Fruit fly (Drosophila melanogaster) whole organism, pupa: Measurements from ENCODE around the gene Tango10.
"Not testable (repeated sequence)": the region's sequence is repeated elsewhere in the genome, so short reads cannot be mapped to it uniquely, and the experiment has no call there.

Experiments
- CG10348 ChIP-seq: fragments of 200-800 bp; sonication (Bioruptor generic); IDR thresholded peaks from 2 replicates; pipeline ENCODE4 v1.3.6; 2022; ENCODE audit warnings: missing biosample characterization, missing genetic modification characterization
- CG12605 ChIP-seq: fragments of 200-800 bp; sonication (Bioruptor generic); IDR thresholded peaks from 2 replicates; pipeline ENCODE4 v1.3.6; 2022; ENCODE audit warnings: missing biosample characterization, missing genetic modification characterization
- CG13204 ChIP-seq: fragments of 200-800 bp; sonication (Bioruptor generic); optimal IDR thresholded peaks from 2 replicates; lab custom pipeline; 2018; ENCODE audit warnings: missing biosample characterization, mild to moderate bottlenecking, missing genetic modification characterization, moderate library complexity
- CG14655 ChIP-seq: fragments of 200-800 bp; sonication (Bioruptor generic); optimal IDR thresholded peaks from 3 replicates; lab custom pipeline; 2017; ENCODE audit warnings: mild to moderate bottlenecking, missing biosample characterization, missing genetic modification reagents, missing genetic modification characterization
- CG15710 ChIP-seq: fragments of 200-800 bp; sonication (Bioruptor generic); optimal IDR thresholded peaks from 2 replicates; lab custom pipeline; 2018; ENCODE audit warnings: missing biosample characterization, mild to moderate bottlenecking, missing genetic modification characterization, moderate library complexity
- CG17806 ChIP-seq: fragments of 200-800 bp; sonication (Bioruptor generic); optimal IDR thresholded peaks from 2 replicates; lab custom pipeline; 2018; ENCODE audit warnings: missing biosample characterization, mild to moderate bottlenecking, missing genetic modification characterization, moderate library complexity
- CG32121 ChIP-seq: fragments of 200-800 bp; sonication (Bioruptor generic); IDR thresholded peaks from 2 replicates; pipeline ENCODE4 v1.3.6; 2022; ENCODE audit warnings: missing biosample characterization, missing genetic modification characterization
- CG34367 ChIP-seq: fragments of 200-800 bp; sonication (Bioruptor generic); optimal IDR thresholded peaks from 2 replicates; lab custom pipeline; 2018; ENCODE audit warnings: missing biosample characterization, mild to moderate bottlenecking, missing genetic modification characterization
- CG4496 ChIP-seq: fragments of 200-800 bp; sonication (Bioruptor generic); IDR thresholded peaks from 3 replicates; pipeline ENCODE4 v1.3.6; 2022; ENCODE audit warnings: missing biosample characterization, missing genetic modification characterization
- CG8159 ChIP-seq: fragments of 200-800 bp; sonication (Bioruptor generic); optimal IDR thresholded peaks from 3 replicates; lab custom pipeline; 2018; ENCODE audit warnings: missing biosample characterization, mild to moderate bottlenecking, missing genetic modification characterization, moderate library complexity
- CG8301 ChIP-seq: fragments of 200-800 bp; sonication (Bioruptor generic); optimal IDR thresholded peaks from 2 replicates; lab custom pipeline; 2018; ENCODE audit warnings: missing biosample characterization, mild to moderate bottlenecking, missing genetic modification characterization
- CG9948 ChIP-seq: fragments of 200-800 bp; sonication (Bioruptor generic); optimal IDR thresholded peaks from 2 replicates; lab custom pipeline; 2018; ENCODE audit warnings: missing biosample characterization, mild to moderate bottlenecking, missing genetic modification characterization, moderate library complexity
- D1 ChIP-seq: fragments of 200-800 bp; sonication (Bioruptor generic); optimal IDR thresholded peaks from 2 replicates; lab custom pipeline; 2018; ENCODE audit warnings: missing biosample characterization, mild to moderate bottlenecking, missing genetic modification characterization, moderate library complexity
- EcR ChIP-seq: fragments of 200-800 bp; sonication (Bioruptor generic); optimal IDR thresholded peaks from 3 replicates; lab custom pipeline; 2019; ENCODE audit warnings: missing biosample characterization, missing genetic modification characterization, mild to moderate bottlenecking, moderate library complexity, missing genetic modification reagents
- Ets98B ChIP-seq: fragments of 200-800 bp; sonication (Bioruptor generic); IDR thresholded peaks from 2 replicates; pipeline ENCODE4 v1.3.6; 2022; ENCODE audit warnings: missing biosample characterization, missing genetic modification characterization
- Pif1A ChIP-seq: fragments of 200-800 bp; sonication (Bioruptor generic); optimal IDR thresholded peaks from 3 replicates; lab custom pipeline; 2016; ENCODE audit warnings: missing biosample characterization, missing genetic modification characterization
- Pif1B ChIP-seq: fragments of 200-800 bp; sonication (Bioruptor generic); optimal IDR thresholded peaks from 3 replicates; lab custom pipeline; 2016; ENCODE audit warnings: missing biosample characterization, missing genetic modification characterization
- Snoo ChIP-seq: fragments of 200-800 bp; sonication (Bioruptor generic); optimal IDR thresholded peaks from 3 replicates; lab custom pipeline; 2017; ENCODE audit warnings: missing biosample characterization, mild to moderate bottlenecking, missing genetic modification characterization, inconsistent platforms
- fd96Ca ChIP-seq: fragments of 200-800 bp; sonication (Bioruptor generic); IDR thresholded peaks from 3 replicates; pipeline ENCODE4 v1.3.6; 2022; ENCODE audit warnings: missing biosample characterization, missing genetic modification characterization
- gl ChIP-seq: fragments of 200-800 bp; sonication (Bioruptor generic); optimal IDR thresholded peaks from 2 replicates; lab custom pipeline; 2018; ENCODE audit warnings: missing biosample characterization, mild to moderate bottlenecking, missing genetic modification characterization
- rn ChIP-seq: fragments of 200-800 bp; sonication (Bioruptor generic); IDR thresholded peaks from 2 replicates; pipeline ENCODE4 v1.3.6; 2022; ENCODE audit warnings: missing biosample characterization, missing genetic modification characterization

Tango10 gene

DNA sequence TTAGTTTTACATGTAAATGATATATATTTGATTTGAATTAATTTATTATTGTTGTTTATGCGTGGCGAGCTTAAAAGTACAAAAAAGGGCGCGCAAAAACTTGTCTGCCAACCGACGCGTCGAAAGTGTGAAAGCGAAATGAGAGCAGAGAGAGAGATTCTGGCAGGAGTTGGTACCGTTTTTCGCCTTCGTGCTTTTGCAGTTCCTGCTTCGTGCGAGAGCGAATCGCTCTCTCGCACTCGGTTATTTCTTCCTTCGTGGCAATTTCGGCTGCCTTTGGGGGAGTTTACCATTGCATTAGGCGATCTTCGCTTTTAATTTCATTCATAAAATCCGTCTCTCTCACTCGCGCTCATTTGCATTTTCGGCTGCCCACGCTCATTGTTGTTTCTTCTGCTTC lies 9.0 kb downstream of the Tango10 start, which contains the start of gene inaF-D:
Gene inaF-D (minus strand): TSS at position 101 of the 400 bp plus-strand sequence.
- TF ChIP-seq CG34367 (no peak), CG9948 (tag; lab: Kevin White, UChicago) (no peak), gl (no peak), CG32121 (GFP tag; lab: Robert Waterston, UW) (no peak), CG15710 (no peak), EcR (GFP tag; lab: Kevin White, UChicago) (no peak), Pif1A (GFP tag; lab: Kevin White, UChicago) (no peak)

DNA sequence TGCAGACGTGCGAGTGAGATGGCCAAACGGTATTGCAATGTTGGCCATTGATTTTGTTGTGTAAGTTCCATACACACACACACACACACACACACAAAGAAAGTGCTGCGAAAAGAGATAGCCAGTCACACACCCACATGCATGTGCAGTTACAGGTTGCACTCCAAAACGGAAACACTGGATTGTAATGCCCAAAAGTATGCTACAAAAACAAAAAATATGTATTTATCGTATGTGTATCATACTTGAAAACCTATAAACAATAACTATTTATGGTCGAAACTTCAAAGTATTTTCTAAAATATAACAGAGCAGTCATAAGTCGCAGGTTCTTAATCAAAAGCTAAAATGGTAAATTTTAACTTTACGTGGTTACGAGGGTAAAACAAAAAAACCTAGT lies 9.9 kb downstream of the Tango10 start:
- TF ChIP-seq CG8301 (tag; lab: Kevin White, UChicago): peak; percentile 8
- no peak for TF ChIP-seq CG12605 (GFP tag; lab: Robert Waterston, UW)
- 0 out of 3 replicates have a peak, but pooled peaks have one; percentile 17 for TF ChIP-seq CG4496 (GFP tag; lab: Robert Waterston, UW)
- TF ChIP-seq Ets98B (GFP tag; lab: Robert Waterston, UW): no peak
- TF ChIP-seq rn (GFP tag; lab: Robert Waterston, UW): no peak
- no peak for TF ChIP-seq CG10348
- no peak for TF ChIP-seq Snoo (tag; lab: Kevin White, UChicago)

DNA sequence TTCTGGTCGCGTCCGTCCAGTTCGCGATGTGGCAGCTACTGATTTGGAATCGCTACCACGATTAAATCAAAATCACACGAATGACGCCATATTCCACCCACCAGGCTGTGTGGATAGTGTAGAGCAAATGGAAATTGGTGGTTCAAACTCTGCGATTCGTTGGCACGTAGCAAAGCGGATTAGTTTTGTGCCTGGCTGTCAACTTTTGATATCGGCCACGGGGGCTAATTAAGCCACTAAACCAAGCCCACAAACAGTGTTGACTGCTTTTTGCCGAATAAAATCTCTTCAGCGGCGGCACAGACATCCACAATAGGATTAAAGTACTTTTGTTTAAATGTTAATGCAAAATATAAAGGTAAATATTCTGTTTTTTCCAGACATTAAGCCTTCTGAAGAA lies 11.6 kb downstream of the Tango10 start, which contains the start of gene inaF-C:
Gene inaF-C (minus strand): TSS at position 101 of the 400 bp plus-strand sequence.
- no peak for TF ChIP-seq CG34367
- no peak for TF ChIP-seq CG15710
- no peak for TF ChIP-seq CG8301 (tag; lab: Kevin White, UChicago)
- no peak for TF ChIP-seq Pif1B
- TF ChIP-seq Ets98B (GFP tag; lab: Robert Waterston, UW): no peak
- no peak for TF ChIP-seq D1
- no peak for TF ChIP-seq CG32121 (GFP tag; lab: Robert Waterston, UW)
- no peak for TF ChIP-seq CG13204 (GFP tag; lab: Kevin White, UChicago)
- no peak for TF ChIP-seq CG4496 (GFP tag; lab: Robert Waterston, UW)
- no peak for TF ChIP-seq Snoo (tag; lab: Kevin White, UChicago)
- TF ChIP-seq CG10348: no peak
- TF ChIP-seq rn (GFP tag; lab: Robert Waterston, UW): no peak
- no peak for TF ChIP-seq CG17806 (tag; lab: Kevin White, UChicago)
- TF ChIP-seq CG12605 (GFP tag; lab: Robert Waterston, UW): no peak
- TF ChIP-seq Pif1A (GFP tag; lab: Kevin White, UChicago): no peak

DNA sequence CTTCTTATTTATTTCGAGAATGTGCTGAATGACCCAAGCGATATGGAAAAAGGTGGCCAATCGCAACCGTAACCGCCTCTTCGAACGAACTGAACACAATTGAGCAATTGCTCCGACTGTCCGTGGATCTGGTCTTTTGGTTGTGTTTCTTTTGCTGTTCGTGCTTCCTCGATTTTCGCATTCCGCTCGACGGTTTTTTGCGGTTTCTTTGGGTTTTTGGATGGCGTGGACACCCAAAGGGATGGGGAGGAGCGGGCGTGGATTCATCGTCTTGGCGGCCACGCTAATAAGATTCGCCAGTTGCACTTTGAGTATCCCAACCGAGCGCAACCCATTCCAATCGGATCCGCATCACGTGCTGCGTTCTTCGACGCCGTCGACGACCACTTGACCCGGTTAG lies 12.6 kb downstream of the Tango10 start, which contains the start of gene inaF-B:
Gene inaF-B (minus strand): TSS at position 101 of the 400 bp plus-strand sequence.
- TF ChIP-seq CG8301 (tag; lab: Kevin White, UChicago): no peak
- TF ChIP-seq CG4496 (GFP tag; lab: Robert Waterston, UW): no peak
- no peak for TF ChIP-seq Pif1B
- TF ChIP-seq Pif1A (GFP tag; lab: Kevin White, UChicago): no peak
- TF ChIP-seq fd96Ca (GFP tag; lab: Robert Waterston, UW): no peak
- TF ChIP-seq CG14655: no peak
- no peak for TF ChIP-seq rn (GFP tag; lab: Robert Waterston, UW)
- TF ChIP-seq Ets98B (GFP tag; lab: Robert Waterston, UW): no peak
- no peak for TF ChIP-seq CG17806 (tag; lab: Kevin White, UChicago)
- no peak for TF ChIP-seq CG15710
- TF ChIP-seq Snoo (tag; lab: Kevin White, UChicago): no peak
- no peak for TF ChIP-seq CG12605 (GFP tag; lab: Robert Waterston, UW)
- TF ChIP-seq CG8159 (tag; lab: Kevin White, UChicago): no peak
- no peak for TF ChIP-seq CG9948 (tag; lab: Kevin White, UChicago)
- no peak for TF ChIP-seq CG10348
- no peak for TF ChIP-seq CG13204 (GFP tag; lab: Kevin White, UChicago)
- TF ChIP-seq D1: no peak
- TF ChIP-seq, all 21 proteins: peak for 0

DNA sequence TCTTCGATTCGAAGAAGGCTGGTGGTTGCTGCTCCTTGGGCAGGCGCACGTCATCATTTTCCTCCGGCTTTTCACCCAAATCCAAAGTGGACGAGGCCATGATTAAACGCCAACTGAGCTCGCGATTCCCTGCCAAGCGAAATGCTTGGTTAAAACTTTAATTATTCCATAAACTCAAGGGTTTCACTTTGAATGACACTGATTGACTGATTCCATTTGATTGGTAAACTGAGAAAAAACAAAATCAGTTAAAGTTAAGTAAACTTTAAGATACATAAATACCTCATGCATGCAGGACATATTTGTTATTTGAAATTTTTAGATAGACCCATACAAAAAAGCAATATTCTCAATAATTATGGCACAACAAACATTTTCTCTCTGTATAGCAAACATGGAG lies 13.8 kb downstream of the Tango10 start, which contains the start of gene inaF-A:
Gene inaF-A (minus strand): TSS at position 101 of the 400 bp plus-strand sequence.
- no peak for TF ChIP-seq Snoo (tag; lab: Kevin White, UChicago)
- peak; percentile 16 for TF ChIP-seq CG8301 (tag; lab: Kevin White, UChicago)
- TF ChIP-seq CG14655: peak; percentile 22
- TF ChIP-seq, all 21 proteins: peak for 2

DNA sequence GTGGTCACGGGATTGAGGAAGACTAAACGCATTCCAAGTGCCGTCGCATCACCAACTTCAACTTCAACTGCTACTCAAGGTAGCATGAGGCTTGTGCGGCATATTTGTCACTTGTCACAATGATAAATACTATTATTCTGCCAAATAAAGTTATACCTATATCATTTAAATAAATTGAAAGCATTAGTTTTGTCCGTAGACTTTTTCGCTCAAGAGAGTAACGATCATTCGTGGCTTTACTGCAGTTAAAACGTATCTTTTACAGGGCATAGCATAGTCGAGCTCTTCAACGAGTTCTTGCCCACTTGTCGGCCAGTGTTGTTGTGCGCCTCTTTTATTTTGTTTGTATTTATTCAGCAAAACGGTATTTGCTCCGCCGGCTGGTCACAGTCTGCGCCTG lies 16.4 kb downstream of the Tango10 start:
- TF ChIP-seq CG4496 (GFP tag; lab: Robert Waterston, UW): peak; percentile 54; the same call in 1 of the 3 replicates
- TF ChIP-seq CG13204 (GFP tag; lab: Kevin White, UChicago): no peak
- no peak for TF ChIP-seq gl
- peak; percentile 49; the same call in 2 of the 3 replicates for TF ChIP-seq fd96Ca (GFP tag; lab: Robert Waterston, UW)
- peak; percentile 73 for TF ChIP-seq CG8301 (tag; lab: Kevin White, UChicago)
- TF ChIP-seq CG14655: peak; percentile 74
- peak; percentile 17 for TF ChIP-seq Pif1B
- no peak for TF ChIP-seq CG32121 (GFP tag; lab: Robert Waterston, UW)
- no peak for TF ChIP-seq CG10348
- peak; percentile 50 for TF ChIP-seq Ets98B (GFP tag; lab: Robert Waterston, UW)
- TF ChIP-seq Pif1A (GFP tag; lab: Kevin White, UChicago): peak; percentile 32
- no peak for TF ChIP-seq CG34367
- no peak for TF ChIP-seq rn (GFP tag; lab: Robert Waterston, UW)

DNA sequence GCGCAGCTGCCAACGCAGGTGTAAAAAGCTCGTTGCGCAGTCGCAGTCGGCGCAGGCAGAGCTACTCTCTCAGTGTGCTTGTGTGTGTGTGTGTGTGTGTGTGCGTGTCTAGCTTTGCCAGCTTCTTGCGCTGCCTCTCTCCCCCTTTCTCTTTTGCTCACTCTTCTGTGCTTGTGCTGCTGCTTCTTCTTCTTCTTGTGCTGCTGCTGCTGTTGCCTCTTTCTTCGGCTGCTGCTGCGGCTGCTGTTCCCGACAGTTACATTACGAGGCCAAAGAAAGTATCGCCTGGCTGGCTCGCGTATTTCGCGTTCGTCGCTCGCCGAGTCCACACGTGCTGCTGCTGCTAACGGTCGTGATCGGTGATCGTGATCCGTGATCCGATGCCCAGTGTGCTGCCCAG lies 33.9 kb downstream of the Tango10 start, which contains the start of gene m:
Gene m (plus strand): TSS at position 301 of the 400 bp plus-strand sequence.
- not testable (repeated sequence) for TF ChIP-seq CG13204 (GFP tag; lab: Kevin White, UChicago); CG8159 (tag; lab: Kevin White, UChicago); EcR (GFP tag; lab: Kevin White, UChicago)
